Worm (Caenorhabditis elegans) whole organism, dauer: ENCODE measurements around the gene C33F10.8.
"Not testable (repeated sequence)": the region's sequence is repeated elsewhere in the genome, so short reads cannot be mapped to it uniquely, and the experiment has no call there.

ENCODE experiments used
- unc-62 ChIP-seq: sonication (generic microtip); optimal IDR thresholded peaks from 2 replicates; lab custom pipeline; 2017; ENCODE audit warnings: missing biosample characterization, missing genetic modification reagents, missing genetic modification characterization

C33F10.8 gene

ce11 chrII:4825133-4825532, at the start of gene C33F10.8, which contains the start of gene msp-40:
TSS of gene C33F10.8 (minus strand) at chrII:4825233.
TSS of gene msp-40 (plus strand) at chrII:4825414.
- TF ChIP-seq unc-62 (GFP tag; lab: Kevin White, UChicago): not testable (repeated sequence)

- no peak for TF ChIP-seq unc-62 (GFP tag; lab: Kevin White, UChicago)
Measured at ce11 chrII:4874335-4874861, 49.4 kb upstream of the C33F10.8 start, which contains the start of gene F11G11.15. TSS of gene F11G11.15 (plus strand) at chrII:4874845.

ce11 chrII:4873029-4873428, 48.0 kb upstream of the C33F10.8 start, which contains the start of gene col-73:
TSS of gene col-73 (minus strand) at chrII:4873129.
- no peak for TF ChIP-seq unc-62 (GFP tag; lab: Kevin White, UChicago)

- TF ChIP-seq unc-62 (GFP tag; lab: Kevin White, UChicago): no peak
Measured at ce11 chrII:4871834-4872233, 46.8 kb upstream of the C33F10.8 start.

ce11 chrII:4870691-4871090, 45.7 kb upstream of the C33F10.8 start, which contains the start of gene col-20:
TSS of gene col-20 (minus strand) at chrII:4870791.
- TF ChIP-seq unc-62 (GFP tag; lab: Kevin White, UChicago): no peak

ce11 chrII:4869793-4870343, 44.8 kb upstream of the C33F10.8 start:
- no peak for TF ChIP-seq unc-62 (GFP tag; lab: Kevin White, UChicago)

- TF ChIP-seq unc-62 (GFP tag; lab: Kevin White, UChicago): no peak
Measured at ce11 chrII:4867476-4867875, 42.4 kb upstream of the C33F10.8 start, which contains the start of gene col-17. TSS of gene col-17 (minus strand) at chrII:4867576.

- TF ChIP-seq unc-62 (GFP tag; lab: Kevin White, UChicago): no peak
Measured at ce11 chrII:4866045-4866444, 41.0 kb upstream of the C33F10.8 start.

- TF ChIP-seq unc-62 (GFP tag; lab: Kevin White, UChicago): no peak
Measured at ce11 chrII:4863357-4863756, 38.3 kb upstream of the C33F10.8 start, which contains the start of the genes mpst-4 and F11G11.14. TSS of gene mpst-4 (minus strand) at chrII:4863457. TSS of gene F11G11.14 (plus strand) at chrII:4863681.

ce11 chrII:4860260-4860659, 35.2 kb upstream of the C33F10.8 start, which contains the start of the genes nspd-5 and F11G11.4:
TSS of gene nspd-5 (minus strand) at chrII:4860360.
TSS of gene F11G11.4 (plus strand) at chrII:4860594.
- not testable (repeated sequence) for TF ChIP-seq unc-62 (GFP tag; lab: Kevin White, UChicago)

- no peak for TF ChIP-seq unc-62 (GFP tag; lab: Kevin White, UChicago)
Measured at ce11 chrII:4858906-4859411, 33.9 kb upstream of the C33F10.8 start.

ce11 chrII:4857873-4858364, 32.9 kb upstream of the C33F10.8 start, which contains the start of gene F11G11.5:
TSS of gene F11G11.5 (plus strand) at chrII:4857923.
- no peak for TF ChIP-seq unc-62 (GFP tag; lab: Kevin White, UChicago)

- TF ChIP-seq unc-62 (GFP tag; lab: Kevin White, UChicago): no peak
Measured at ce11 chrII:4857086-4857485, 32.1 kb upstream of the C33F10.8 start.

ce11 chrII:4856113-4856512, 31.1 kb upstream of the C33F10.8 start:
- no peak for TF ChIP-seq unc-62 (GFP tag; lab: Kevin White, UChicago)

ce11 chrII:4855489-4855888, 30.5 kb upstream of the C33F10.8 start:
- TF ChIP-seq unc-62 (GFP tag; lab: Kevin White, UChicago): no peak

ce11 chrII:4854761-4855160, 29.7 kb upstream of the C33F10.8 start:
- no peak for TF ChIP-seq unc-62 (GFP tag; lab: Kevin White, UChicago)
